Worm (Caenorhabditis elegans): ENCODE results near the gene srsx-22.

ce11 chrV:8359792-8360191 lies 8.3 kb downstream of the srsx-22 start, which contains the start of gene F38E1.6:
- no peak for TF ChIP-seq T22C8.4 (GFP tag; IDR thresholded peaks at IDR 0.05)
- no peak for TF ChIP-seq med-1 (GFP tag; optimal IDR thresholded peaks at IDR 0.05; ENCODE audit: insufficient read depth)
- no peak for TF ChIP-seq flt-1 (GFP tag; IDR thresholded peaks at IDR 0.05)
